Worm (Caenorhabditis elegans) whole organism, young adult: ENCODE data around the gene cpr-8.

Source experiments
- B0035.1 ChIP-seq: sonication (generic microtip); optimal IDR thresholded peaks from 2 replicates; lab custom pipeline; 2016; ENCODE audit warnings: missing genetic modification characterization, mild to moderate bottlenecking, missing compliant biosample characterization, missing genotype, missing genetic modification reagents
- C06A6.2 ChIP-seq: fragments of 200-800 bp; sonication (Bioruptor generic); conservative IDR thresholded peaks from 2 replicates; pipeline ENCODE4 v1.3.6; 2022; ENCODE audit warnings: missing genetic modification characterization, missing compliant biosample characterization
- C17E4.6 ChIP-seq: fragments of 200-800 bp; sonication (Bioruptor generic); IDR thresholded peaks from 2 replicates; pipeline ENCODE4 v1.3.6; 2022; ENCODE audit warnings: missing genetic modification reagents, missing genetic modification characterization, missing compliant biosample characterization
- K12H6.12 ChIP-seq: fragments of 200-800 bp; sonication (Bioruptor generic); optimal IDR thresholded peaks from 2 replicates; lab custom pipeline; 2018; ENCODE audit warnings: mild to moderate bottlenecking, missing genetic modification characterization, missing compliant biosample characterization
- T07F8.4 ChIP-seq: sonication (generic microtip); optimal IDR thresholded peaks from 2 replicates; lab custom pipeline; 2016; ENCODE audit warnings: mild to moderate bottlenecking, missing genetic modification characterization, moderate library complexity, missing compliant biosample characterization
- T26A5.8 ChIP-seq: sonication (generic microtip); optimal IDR thresholded peaks from 2 replicates; lab custom pipeline; 2016; ENCODE audit warnings: missing genetic modification characterization, missing compliant biosample characterization
- Y53F4B.3 ChIP-seq: fragments of 200-800 bp; sonication (Bioruptor generic); IDR thresholded peaks from 2 replicates; pipeline ENCODE4 v1.3.6; 2022; ENCODE audit warnings: missing genetic modification reagents, missing genetic modification characterization, missing compliant biosample characterization
- Y53G8AR.9 ChIP-seq: fragments of 200-800 bp; sonication (Bioruptor generic); conservative IDR thresholded peaks from 2 replicates; pipeline ENCODE4 v1.3.6; 2022; ENCODE audit warnings: missing genetic modification reagents, missing genetic modification characterization, missing compliant biosample characterization
- Y79H2A.3 ChIP-seq: fragments of 200-800 bp; sonication (Bioruptor generic); conservative IDR thresholded peaks from 2 replicates; pipeline ENCODE4 v1.3.6; 2022; ENCODE audit warnings: missing genetic modification reagents, missing genetic modification characterization, missing compliant biosample characterization
- ZK185.1 ChIP-seq: sonication (generic microtip); optimal IDR thresholded peaks from 2 replicates; lab custom pipeline; 2016; ENCODE audit warnings: mild to moderate bottlenecking, missing genetic modification characterization, missing compliant biosample characterization; ENCODE audit not compliant: poor library complexity, severe bottlenecking
- akir-1 ChIP-seq: fragments of 200-800 bp; sonication (Bioruptor generic); optimal IDR thresholded peaks from 2 replicates; lab custom pipeline; 2018; ENCODE audit warnings: mild to moderate bottlenecking, missing genetic modification characterization, moderate library complexity, missing compliant biosample characterization
- atf-7 ChIP-seq: sonication (generic microtip); optimal IDR thresholded peaks from 2 replicates; lab custom pipeline; 2017; ENCODE audit warnings: mild to moderate bottlenecking, missing genetic modification characterization, missing compliant biosample characterization
- attf-6 ChIP-seq: fragments of 200-800 bp; sonication (Bioruptor generic); IDR thresholded peaks from 2 replicates; pipeline ENCODE4 v1.3.6; 2022; ENCODE audit warnings: missing genetic modification reagents, missing genetic modification characterization, missing compliant biosample characterization
- bed-2 ChIP-seq: fragments of 200-800 bp; sonication (Bioruptor generic); IDR thresholded peaks from 2 replicates; pipeline ENCODE4 v1.3.6; 2022; ENCODE audit warnings: missing genetic modification reagents, missing genetic modification characterization, missing compliant biosample characterization
- ceh-100 ChIP-seq: fragments of 200-800 bp; sonication (Bioruptor generic); IDR thresholded peaks from 2 replicates; pipeline ENCODE4 v1.3.6; 2022; ENCODE audit warnings: missing genetic modification reagents, missing genetic modification characterization, missing compliant biosample characterization
- ceh-91 ChIP-seq: fragments of 200-800 bp; sonication (Bioruptor generic); IDR thresholded peaks from 2 replicates; pipeline ENCODE4 v1.3.6; 2022; ENCODE audit warnings: missing genetic modification reagents, missing genetic modification characterization, missing compliant biosample characterization
- dox-1 ChIP-seq: fragments of 200-800 bp; sonication (Bioruptor generic); IDR thresholded peaks from 2 replicates; pipeline ENCODE4 v1.3.6; 2022; ENCODE audit warnings: missing genetic modification reagents, missing genetic modification characterization, missing compliant biosample characterization
- efl-1 ChIP-seq: fragments of 150-350 bp; optimal IDR thresholded peaks from 2 replicates; lab custom pipeline; 2014; ENCODE audit warnings: missing biosample characterization, missing genetic modification reagents, missing genetic modification characterization
- ekl-4 ChIP-seq: fragments of 200-800 bp; sonication (Bioruptor generic); IDR thresholded peaks from 2 replicates; pipeline ENCODE4 v1.3.6; 2022; ENCODE audit warnings: missing genetic modification reagents, missing genetic modification characterization, missing compliant biosample characterization
- hlh-26 ChIP-seq: fragments of 200-800 bp; sonication (Bioruptor generic); conservative IDR thresholded peaks from 2 replicates; pipeline ENCODE4 v1.3.6; 2022; ENCODE audit warnings: missing genetic modification reagents, missing genetic modification characterization, missing compliant biosample characterization
- hmg-20 ChIP-seq: fragments of 200-800 bp; sonication (Bioruptor generic); IDR thresholded peaks from 2 replicates; pipeline ENCODE4 v1.3.6; 2022; ENCODE audit warnings: missing genetic modification reagents, missing genetic modification characterization, missing compliant biosample characterization
- lag-1 ChIP-seq: fragments of 200-800 bp; sonication (Bioruptor generic); IDR thresholded peaks from 2 replicates; pipeline ENCODE4 v1.3.6; 2022; ENCODE audit warnings: missing genetic modification reagents, missing genetic modification characterization, missing compliant biosample characterization
- let-526 ChIP-seq: fragments of 200-800 bp; sonication (Bioruptor generic); IDR thresholded peaks from 2 replicates; pipeline ENCODE4 v1.3.6; 2022; ENCODE audit warnings: missing genetic modification reagents, missing genetic modification characterization, missing compliant biosample characterization
- let-607 ChIP-seq, 2 experiments: fragments of 200-800 bp in 1 of 2; sonication (Bioruptor generic) in 1 of 2; sonication (generic microtip) in 1 of 2; optimal IDR thresholded peaks; 2 replicates each; lab custom pipeline; 2016 to 2018; ENCODE audit warnings: mild to moderate bottlenecking in 2 of 2, missing compliant biosample characterization in 2 of 2, missing genetic modification characterization in 2 of 2, moderate library complexity in 2 of 2, missing genotype in 1 of 2
- madf-3 ChIP-seq: fragments of 200-800 bp; sonication (Bioruptor generic); IDR thresholded peaks from 2 replicates; pipeline ENCODE4 v1.3.6; 2022; ENCODE audit warnings: missing genetic modification reagents, missing genetic modification characterization, missing compliant biosample characterization
- mes-4 ChIP-seq: sonication (generic microtip); optimal IDR thresholded peaks from 2 replicates; lab custom pipeline; 2016; ENCODE audit warnings: missing genotype, missing genetic modification characterization, missing compliant biosample characterization
- nfya-1 ChIP-seq: sonication (generic microtip); optimal IDR thresholded peaks from 2 replicates; lab custom pipeline; 2017; ENCODE audit warnings: antibody characterized with exemption, missing compliant biosample characterization, missing genetic modification characterization, borderline replicate concordance; ENCODE audit not compliant: insufficient read depth
- nhr-179 ChIP-seq: sonication (generic microtip); optimal IDR thresholded peaks from 2 replicates; lab custom pipeline; 2016; ENCODE audit warnings: mild to moderate bottlenecking, missing genetic modification characterization, missing compliant biosample characterization
- nhr-90 ChIP-seq: sonication (generic microtip); optimal IDR thresholded peaks from 2 replicates; lab custom pipeline; 2016; ENCODE audit warnings: missing genotype, mild to moderate bottlenecking, missing genetic modification characterization, missing compliant biosample characterization
- pbrm-1 ChIP-seq: fragments of 200-800 bp; sonication (Bioruptor generic); IDR thresholded peaks from 2 replicates; pipeline ENCODE4 v1.3.6; 2022; ENCODE audit warnings: missing genetic modification reagents, missing genetic modification characterization, missing compliant biosample characterization
- rcor-1 ChIP-seq: fragments of 200-800 bp; sonication (Bioruptor generic); IDR thresholded peaks from 2 replicates; pipeline ENCODE4 v1.3.6; 2022; ENCODE audit warnings: missing genetic modification reagents, missing genetic modification characterization, missing compliant biosample characterization
- repo-1 ChIP-seq: sonication (generic microtip); optimal IDR thresholded peaks from 2 replicates; lab custom pipeline; 2017; ENCODE audit warnings: mild to moderate bottlenecking, missing genetic modification characterization, missing compliant biosample characterization
- sdz-38 ChIP-seq: sonication (generic microtip); optimal IDR thresholded peaks from 2 replicates; lab custom pipeline; 2016; ENCODE audit warnings: missing genotype, missing genetic modification characterization, missing compliant biosample characterization
- snpc-1.1 ChIP-seq: sonication (generic microtip); optimal IDR thresholded peaks from 2 replicates; lab custom pipeline; 2017; ENCODE audit warnings: missing genetic modification characterization, mild to moderate bottlenecking, missing compliant biosample characterization, antibody characterized with exemption, moderate library complexity, missing genotype, missing genetic modification reagents; ENCODE audit not compliant: insufficient read depth
- snpc-3.4 ChIP-seq: sonication (generic microtip); optimal IDR thresholded peaks from 2 replicates; lab custom pipeline; 2017; ENCODE audit warnings: missing genetic modification characterization, mild to moderate bottlenecking, missing compliant biosample characterization, antibody characterized with exemption, moderate library complexity, missing genotype, missing genetic modification reagents
- tbp1 ChIP-seq: fragments of 200-800 bp; sonication (Bioruptor generic); optimal IDR thresholded peaks from 2 replicates; lab custom pipeline; 2018; ENCODE audit warnings: mild to moderate bottlenecking, missing genetic modification characterization, missing compliant biosample characterization
- unc-130 ChIP-seq: sonication (generic microtip); optimal IDR thresholded peaks from 2 replicates; lab custom pipeline; 2016; ENCODE audit warnings: missing genetic modification reagents, missing genetic modification characterization, missing compliant biosample characterization
- zim-3 ChIP-seq: sonication (generic microtip); optimal IDR thresholded peaks from 2 replicates; lab custom pipeline; 2017; ENCODE audit warnings: mild to moderate bottlenecking, missing genetic modification characterization, moderate library complexity, missing compliant biosample characterization
- ztf-18 ChIP-seq: sonication (generic microtip); optimal IDR thresholded peaks from 2 replicates; lab custom pipeline; 2016; ENCODE audit warnings: missing genotype, mild to moderate bottlenecking, missing genetic modification characterization, missing compliant biosample characterization
- ztf-25 ChIP-seq: fragments of 200-800 bp; sonication (Bioruptor generic); IDR thresholded peaks from 2 replicates; pipeline ENCODE4 v1.3.6; 2022; ENCODE audit warnings: missing genetic modification reagents, missing genetic modification characterization, missing compliant biosample characterization
- ztf-28 ChIP-seq: fragments of 200-800 bp; sonication (Bioruptor generic); IDR thresholded peaks from 2 replicates; pipeline ENCODE4 v1.3.6; 2022; ENCODE audit warnings: missing genetic modification reagents, missing genetic modification characterization, missing compliant biosample characterization
- ztf-6 ChIP-seq: fragments of 200-800 bp; sonication (Bioruptor generic); IDR thresholded peaks from 2 replicates; pipeline ENCODE4 v1.3.6; 2022; ENCODE audit warnings: missing genetic modification reagents, missing genetic modification characterization, missing compliant biosample characterization

cpr-8 gene

DNA sequence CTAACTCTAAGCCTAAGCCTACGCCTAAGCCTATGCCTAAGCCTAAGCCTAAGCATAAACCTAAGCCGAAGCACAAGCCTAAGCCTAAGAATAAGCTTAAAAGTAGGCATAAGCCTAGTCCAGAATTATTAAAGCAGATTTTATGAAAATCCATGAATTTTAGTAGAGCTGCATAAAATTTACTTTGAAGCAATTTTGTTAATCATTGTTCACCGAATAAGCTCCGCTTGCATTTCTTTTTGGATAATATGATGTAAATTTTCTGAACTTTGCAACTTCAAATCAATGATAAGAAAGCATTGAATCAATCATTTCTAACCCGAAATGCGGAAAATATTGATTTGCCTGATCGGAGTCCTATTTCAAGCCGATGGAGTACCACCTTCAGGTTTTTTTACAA lies at the start of gene cpr-8:
Gene cpr-8 (plus strand): TSS at position 301 of the 400 bp plus-strand sequence.
- no peak for TF ChIP-seq zim-3
- TF ChIP-seq let-526 (GFP tag; lab: Robert Waterston, UW): no peak
- no peak for TF ChIP-seq C06A6.2 (GFP tag; lab: Robert Waterston, UW)
- no peak for TF ChIP-seq let-607 (tag; optimal IDR thresholded peaks at IDR 0.05; lab: Kevin White, UChicago)
- no peak for TF ChIP-seq nfya-1 (tag; lab: Kevin White, UChicago)
- no peak for TF ChIP-seq K12H6.12
- TF ChIP-seq sdz-38: no peak

ce11 chrV:1087983-1088382 lies 46.4 kb upstream of the cpr-8 start, which contains the start of gene clec-203:
TSS of gene clec-203 (plus strand) at chrV:1088283.
- TF ChIP-seq ztf-28 (GFP tag; lab: Robert Waterston, UW) (no peak), ztf-6 (GFP tag; lab: Robert Waterston, UW) (no peak), pbrm-1 (GFP tag; lab: Robert Waterston, UW) (no peak), atf-7 (tag; lab: Kevin White, UChicago) (no peak), ZK185.1 (tag; lab: Kevin White, UChicago) (no peak), let-526 (GFP tag; lab: Robert Waterston, UW) (no peak), T26A5.8 (no peak), snpc-3.4 (no peak)

ce11 chrV:1092359-1092758 lies 42.0 kb upstream of the cpr-8 start, which contains the start of gene Y50D4B.4:
TSS of gene Y50D4B.4 (plus strand) at chrV:1092659.
- TF ChIP-seq Y53G8AR.9 (GFP tag; lab: Robert Waterston, UW) (no peak), nhr-90 (tag; lab: Kevin White, UChicago) (no peak), repo-1 (tag; lab: Kevin White, UChicago) (no peak), zim-3 (no peak), ceh-100 (no peak), bed-2 (no peak), C17E4.6 (GFP tag; lab: Robert Waterston, UW) (no peak), hmg-20 (GFP tag; lab: Robert Waterston, UW) (no peak), sdz-38 (no peak), snpc-3.4 (no peak), T07F8.4 (tag; lab: Kevin White, UChicago) (no peak), Y79H2A.3 (no peak), efl-1 (no peak), T26A5.8 (no peak), ztf-18 (tag; lab: Kevin White, UChicago) (no peak)

DNA sequence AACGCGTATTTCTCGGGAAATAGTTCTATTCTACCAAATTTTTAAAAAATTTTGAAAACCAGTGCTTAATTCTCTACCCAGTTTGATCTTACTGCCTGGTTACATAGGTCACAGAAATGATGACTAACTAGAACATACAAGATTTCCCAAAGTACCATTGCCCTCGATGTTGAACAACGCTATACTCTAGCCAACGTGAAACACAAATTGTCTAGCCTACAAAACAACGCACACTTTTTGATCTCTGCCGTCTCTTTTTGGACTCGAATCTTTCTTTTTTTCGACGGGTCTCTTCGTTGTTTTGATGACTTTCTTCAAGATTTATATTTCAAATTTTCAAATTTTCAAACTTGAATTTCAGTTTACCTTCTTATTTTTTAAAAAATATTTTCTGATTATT lies 34.1 kb upstream of the cpr-8 start, which contains the start of gene Y50D4B.2:
Gene Y50D4B.2 (plus strand): TSS at position 301 of the 400 bp plus-strand sequence.
- TF ChIP-seq attf-6 (GFP tag; lab: Robert Waterston, UW) (no peak), zim-3 (no peak), snpc-1.1 (tag; lab: Kevin White, UChicago) (no peak), mes-4 (tag; lab: Kevin White, UChicago) (no peak), T26A5.8 (no peak), ztf-25 (GFP tag; lab: Robert Waterston, UW) (no peak), let-526 (GFP tag; lab: Robert Waterston, UW) (no peak), unc-130 (GFP tag; lab: Kevin White, UChicago) (no peak)

DNA sequence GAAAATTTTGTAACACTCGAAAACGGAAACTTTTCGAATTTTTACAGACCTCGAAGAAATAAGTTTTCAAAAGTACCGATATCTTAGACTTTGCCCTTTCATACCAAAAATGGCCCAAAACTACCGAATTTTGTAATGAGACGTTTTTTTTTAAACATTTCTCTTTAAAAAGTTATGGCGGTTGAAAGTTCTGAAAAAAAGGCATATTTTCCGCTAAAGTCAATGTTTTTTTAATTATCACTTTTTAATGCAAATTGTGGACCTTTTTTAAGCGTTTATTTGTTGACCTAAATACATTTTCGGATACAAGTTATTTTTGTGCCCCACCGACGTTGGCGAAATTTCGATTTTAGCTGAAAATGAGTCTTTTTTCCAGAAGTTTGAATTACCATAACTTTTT lies 31.8 kb upstream of the cpr-8 start:
- TF ChIP-seq unc-130 (GFP tag; lab: Kevin White, UChicago): no peak
- no peak for TF ChIP-seq Y53F4B.3
- TF ChIP-seq dox-1 (GFP tag; lab: Robert Waterston, UW): no peak
- TF ChIP-seq let-607 (tag; optimal IDR thresholded peaks at IDR 0.05; lab: Kevin White, UChicago): no peak
- TF ChIP-seq hlh-26 (GFP tag; lab: Robert Waterston, UW): no peak
- no peak for TF ChIP-seq ekl-4
- TF ChIP-seq rcor-1 (GFP tag; lab: Robert Waterston, UW): no peak
- no peak for TF ChIP-seq ceh-91 (GFP tag; lab: Robert Waterston, UW)
- TF ChIP-seq madf-3: no peak
- TF ChIP-seq akir-1 (GFP tag; lab: Kevin White, UChicago): no peak
- no peak for TF ChIP-seq snpc-3.4
- TF ChIP-seq nhr-179 (tag; lab: Kevin White, UChicago): no peak
- TF ChIP-seq lag-1 (GFP tag; lab: Robert Waterston, UW): no peak
- no peak for TF ChIP-seq ztf-25 (GFP tag; lab: Robert Waterston, UW)
- TF ChIP-seq B0035.1 (tag; lab: Kevin White, UChicago): no peak
- TF ChIP-seq tbp1 (GFP tag; lab: Kevin White, UChicago): no peak
